Worm (Caenorhabditis elegans) whole organism, L1 larva: Measurements from ENCODE around the gene gip-1.
A peak's percentile ranks its signal among the peaks of the same experiment; 100 is the strongest.

Experiments
- C34B4.2 ChIP-seq: sonication (generic microtip); optimal IDR thresholded peaks from 2 replicates; lab custom pipeline; 2017; ENCODE audit warnings: mild to moderate bottlenecking, missing genetic modification characterization, missing compliant biosample characterization
- aly-2 ChIP-seq: fragments of 150-350 bp; optimal IDR thresholded peaks from 2 replicates; lab custom pipeline; 2014; ENCODE audit warnings: missing biosample characterization, missing genetic modification characterization
- ama-1 ChIP-seq: fragments of 150-350 bp; optimal IDR thresholded peaks from 2 replicates; lab custom pipeline; 2014
- dsc-1 ChIP-seq: sonication (generic microtip); optimal IDR thresholded peaks from 2 replicates; lab custom pipeline; 2016; ENCODE audit warnings: mild to moderate bottlenecking, missing genetic modification characterization, missing compliant biosample characterization
- efl-3 ChIP-seq: fragments of 200-800 bp; sonication (Bioruptor generic); optimal IDR thresholded peaks from 2 replicates; lab custom pipeline; 2018; ENCODE audit warnings: mild to moderate bottlenecking, missing genetic modification characterization, missing compliant biosample characterization
- ets-5 ChIP-seq: fragments of 200-800 bp; sonication (Bioruptor generic); IDR thresholded peaks from 2 replicates; pipeline ENCODE4 v1.3.6; 2022; ENCODE audit warnings: missing genetic modification characterization, missing compliant biosample characterization
- isw-1 ChIP-seq: fragments of 200-800 bp; sonication (Bioruptor generic); IDR thresholded peaks from 2 replicates; pipeline ENCODE4 v1.3.6; 2022; ENCODE audit warnings: missing genetic modification characterization, missing compliant biosample characterization
- jun-1 ChIP-seq: fragments of 150-350 bp; optimal IDR thresholded peaks from 2 replicates; lab custom pipeline; 2014; ENCODE audit warnings: missing biosample characterization, missing genetic modification reagents, missing genetic modification characterization
- lir-3 ChIP-seq: sonication (generic microtip); optimal IDR thresholded peaks from 2 replicates; lab custom pipeline; 2016; ENCODE audit warnings: mild to moderate bottlenecking, missing genetic modification characterization, moderate library complexity, missing compliant biosample characterization; ENCODE audit not compliant: poor library complexity
- lsy-2 ChIP-seq, 2 experiments: fragments of 150-350 bp; optimal IDR thresholded peaks; 2 replicates each; lab custom pipeline; 2014; ENCODE audit warnings: missing biosample characterization in 2 of 2, missing genetic modification characterization in 2 of 2
- mef-2 ChIP-seq: fragments of 150-350 bp; optimal IDR thresholded peaks from 2 replicates; lab custom pipeline; 2014; ENCODE audit warnings: missing biosample characterization, missing genetic modification characterization
- nhr-11 ChIP-seq: fragments of 150-350 bp; optimal IDR thresholded peaks from 2 replicates; lab custom pipeline; 2014; ENCODE audit warnings: missing biosample characterization, missing genetic modification characterization
- nhr-47 ChIP-seq: sonication (generic microtip); optimal IDR thresholded peaks from 2 replicates; lab custom pipeline; 2016; ENCODE audit warnings: mild to moderate bottlenecking, missing genetic modification characterization, moderate library complexity, missing compliant biosample characterization
- nhr-71 ChIP-seq: sonication (generic microtip); optimal IDR thresholded peaks from 2 replicates; lab custom pipeline; 2016; ENCODE audit warnings: mild to moderate bottlenecking, missing genetic modification characterization, moderate library complexity, missing compliant biosample characterization
- sup-37 ChIP-seq: fragments of 200-800 bp; sonication (Bioruptor generic); optimal IDR thresholded peaks from 2 replicates; lab custom pipeline; 2018; ENCODE audit warnings: mild to moderate bottlenecking, missing genetic modification characterization, missing compliant biosample characterization
- swsn-7 ChIP-seq: sonication (generic microtip); optimal IDR thresholded peaks from 2 replicates; lab custom pipeline; 2016; ENCODE audit warnings: missing genetic modification characterization, missing compliant biosample characterization
- unc-98 ChIP-seq: fragments of 200-800 bp; sonication (Bioruptor generic); IDR thresholded peaks from 2 replicates; pipeline ENCODE4 v1.3.6; 2022; ENCODE audit warnings: missing genetic modification characterization, missing compliant biosample characterization
- vab-15 ChIP-seq: sonication (generic microtip); optimal IDR thresholded peaks from 2 replicates; lab custom pipeline; 2017; ENCODE audit warnings: missing genotype, mild to moderate bottlenecking, missing genetic modification characterization, missing compliant biosample characterization
- ztf-11 ChIP-seq, 2 experiments: sonication (generic microtip); optimal IDR thresholded peaks; 2 replicates each; lab custom pipeline; 2016 to 2017; ENCODE audit warnings: missing genetic modification characterization in 2 of 2, missing biosample characterization in 1 of 2, missing compliant biosample characterization in 1 of 2

Gene gip-1

DNA sequence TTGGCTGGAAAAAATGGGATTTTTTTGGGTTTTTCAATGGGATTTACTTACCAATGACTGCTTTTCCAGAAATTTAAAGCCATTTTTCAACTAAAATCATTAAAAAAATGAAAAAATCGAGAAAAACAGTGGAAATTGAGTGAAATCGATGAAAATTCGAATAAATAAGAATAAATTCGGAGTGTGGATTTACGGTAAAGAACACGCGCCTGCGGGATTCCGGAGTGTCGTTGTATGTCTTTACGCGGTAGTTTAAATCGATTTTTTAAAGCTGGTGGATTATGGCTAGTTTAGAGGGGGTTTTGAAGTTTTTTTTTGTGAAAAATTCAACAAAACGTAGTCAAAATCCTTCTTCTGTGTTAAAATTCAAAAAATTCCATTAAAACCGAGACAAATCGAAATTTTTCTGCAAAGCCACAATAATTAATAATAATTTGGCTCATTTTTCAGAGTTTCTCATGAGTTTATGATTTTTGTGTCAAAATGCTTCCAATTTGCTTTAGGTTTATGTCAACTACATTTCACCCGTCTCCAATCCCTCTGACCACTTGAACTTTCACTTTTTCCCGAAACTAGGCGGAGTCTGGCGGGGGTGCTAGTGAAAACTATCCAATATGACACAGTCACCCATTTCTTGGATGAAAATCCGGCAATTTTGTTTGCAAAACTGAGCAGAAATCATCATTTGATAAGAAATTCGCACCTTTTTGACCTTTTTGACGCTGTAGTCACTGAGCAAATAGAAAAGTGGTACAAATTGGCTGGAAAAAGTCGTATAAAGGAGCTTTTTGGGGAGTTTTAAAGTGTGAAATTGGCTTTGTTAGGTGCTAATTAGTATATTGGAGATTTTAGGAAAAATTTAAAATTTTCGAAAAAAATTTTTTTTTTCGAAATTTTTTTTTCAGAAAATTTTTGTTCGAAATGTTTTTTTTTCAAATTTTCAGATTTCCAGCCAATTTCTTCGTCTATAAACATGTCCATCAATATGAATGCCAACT lies 54.0 kb downstream of the gip-1 start, which contains the start of the genes cic-1 and strm-1 (continued):
- TF ChIP-seq lsy-2 (tag; optimal IDR thresholded peaks at IDR 0.05; lab: Kevin White, UChicago) (peak; percentile 80 to 84), swsn-7 (tag; lab: Kevin White, UChicago) (peak; percentile 64), dsc-1 (tag; lab: Kevin White, UChicago) (peak; percentile 55), nhr-47 (tag; lab: Kevin White, UChicago) (peak; percentile 77)

DNA sequence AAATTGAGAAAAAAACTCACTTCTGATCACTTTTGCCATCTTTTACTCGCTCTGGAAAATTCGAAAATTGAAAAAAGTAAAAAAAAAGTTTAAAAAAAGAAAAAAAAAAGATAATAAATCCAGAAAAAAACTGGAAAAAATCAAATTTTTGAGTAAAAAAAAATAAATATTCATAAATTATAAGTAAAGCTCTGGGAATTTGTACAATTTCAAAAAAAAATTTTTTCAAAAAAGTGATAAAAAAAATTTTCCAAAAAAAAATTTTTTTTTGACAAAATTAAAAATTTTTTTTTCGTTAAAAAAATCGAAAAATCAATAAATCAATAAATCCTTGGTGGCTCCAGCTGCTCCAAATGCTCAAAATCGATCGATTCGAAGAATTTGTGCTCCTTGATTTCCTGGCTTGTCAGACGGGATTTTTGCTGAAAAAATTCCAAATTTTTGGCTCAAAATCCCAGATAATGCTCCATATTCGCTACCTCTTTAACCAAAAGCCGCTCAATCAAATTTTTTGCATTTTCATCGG lies 63.6 kb downstream of the gip-1 start, which contains the start of gene mrpl-30:
TSS of gene mrpl-30 (minus strand) at position 51 of the 526 bp plus-strand sequence.
- TF ChIP-seq efl-3 (GFP tag; lab: Kevin White, UChicago) = no peak
- TF ChIP-seq mef-2 = no peak
- TF ChIP-seq isw-1 (GFP tag; lab: Robert Waterston, UW) = no peak
- no peak for TF ChIP-seq swsn-7 (tag; lab: Kevin White, UChicago)
- no peak for TF ChIP-seq sup-37 (GFP tag; lab: Kevin White, UChicago)
- TF ChIP-seq lir-3 (tag; lab: Kevin White, UChicago) = no peak
- TF ChIP-seq nhr-11 (tag; lab: Kevin White, UChicago) = no peak
- TF ChIP-seq unc-98 (GFP tag; lab: Robert Waterston, UW) = no peak
- no peak for TF ChIP-seq jun-1 (tag; lab: Kevin White, UChicago)
- no peak for TF ChIP-seq aly-2
- no peak for TF ChIP-seq C34B4.2 (tag; lab: Kevin White, UChicago)
- no peak for TF ChIP-seq nhr-71 (tag; lab: Kevin White, UChicago)
- no peak for TF ChIP-seq ets-5 (GFP tag; lab: Robert Waterston, UW)
- no peak for TF ChIP-seq ama-1
- no peak for TF ChIP-seq ztf-11 (tag; optimal IDR thresholded peaks at IDR 0.05; lab: Kevin White, UChicago)
- no peak for TF ChIP-seq vab-15 (tag; lab: Kevin White, UChicago)
